Worm (Caenorhabditis elegans) whole organism, L2 larva: Measurements from ENCODE around the gene twk-16.

Experiments
- C34F6.9 ChIP-seq: fragments of 150-350 bp; optimal IDR thresholded peaks from 2 replicates; lab custom pipeline; 2014; ENCODE audit warnings: missing biosample characterization, missing genetic modification characterization
- F13H6.1 ChIP-seq: sonication (generic microtip); optimal IDR thresholded peaks from 2 replicates; lab custom pipeline; 2016; ENCODE audit warnings: missing genetic modification characterization, missing compliant biosample characterization
- Y55F3AM.14 ChIP-seq: fragments of 200-800 bp; sonication (Bioruptor generic); optimal IDR thresholded peaks from 2 replicates; lab custom pipeline; 2018; ENCODE audit warnings: mild to moderate bottlenecking, missing genetic modification characterization, missing compliant biosample characterization
- alr-1 ChIP-seq: fragments of 150-350 bp; optimal IDR thresholded peaks from 2 replicates; lab custom pipeline; 2014; ENCODE audit warnings: missing biosample characterization, missing genetic modification characterization
- aly-2 ChIP-seq: fragments of 150-350 bp; optimal IDR thresholded peaks from 2 replicates; lab custom pipeline; 2014; ENCODE audit warnings: missing biosample characterization, missing genetic modification characterization
- ama-1 ChIP-seq: fragments of 150-350 bp; optimal IDR thresholded peaks from 2 replicates; lab custom pipeline; 2018; ENCODE audit warnings: inconsistent platforms
- ceh-82 ChIP-seq: fragments of 150-350 bp; optimal IDR thresholded peaks from 2 replicates; lab custom pipeline; 2014; ENCODE audit warnings: missing biosample characterization, missing genetic modification characterization
- crh-2 ChIP-seq: sonication (generic microtip); optimal IDR thresholded peaks from 2 replicates; lab custom pipeline; 2017; ENCODE audit warnings: missing biosample characterization, missing genetic modification characterization
- dmd-4 ChIP-seq: sonication (generic microtip); optimal IDR thresholded peaks from 2 replicates; lab custom pipeline; 2017; ENCODE audit warnings: missing biosample characterization, missing genetic modification characterization
- egl-27 ChIP-seq: sonication (generic microtip); optimal IDR thresholded peaks from 3 replicates; lab custom pipeline; 2017; ENCODE audit warnings: missing biosample characterization, missing genetic modification reagents, missing genetic modification characterization
- elt-1 ChIP-seq: fragments of 150-350 bp; optimal IDR thresholded peaks from 2 replicates; lab custom pipeline; 2014; ENCODE audit warnings: missing biosample characterization, missing genetic modification characterization
- elt-3 ChIP-seq: sonication (generic microtip); optimal IDR thresholded peaks from 2 replicates; lab custom pipeline; 2017; ENCODE audit warnings: missing biosample characterization, missing genetic modification characterization
- fos-1 ChIP-seq: fragments of 150-350 bp; optimal IDR thresholded peaks from 2 replicates; lab custom pipeline; 2014; ENCODE audit warnings: missing biosample characterization, missing genetic modification characterization
- gmeb-1 ChIP-seq: fragments of 150-350 bp; optimal IDR thresholded peaks from 2 replicates; lab custom pipeline; 2014; ENCODE audit warnings: missing biosample characterization, missing genetic modification characterization
- lin-11 ChIP-seq: fragments of 150-350 bp; sonication (generic microtip); optimal IDR thresholded peaks from 2 replicates; lab custom pipeline; 2014; ENCODE audit warnings: missing biosample characterization, missing genetic modification characterization, inconsistent platforms, mixed read lengths
- lin-13 ChIP-seq: fragments of 150-350 bp; optimal IDR thresholded peaks from 2 replicates; lab custom pipeline; 2014; ENCODE audit warnings: missing biosample characterization, missing genetic modification reagents, missing genetic modification characterization
- lin-39 ChIP-seq: fragments of 150-350 bp; optimal IDR thresholded peaks from 2 replicates; lab custom pipeline; 2014; ENCODE audit warnings: missing biosample characterization, missing genetic modification reagents, missing genetic modification characterization
- lsy-2 ChIP-seq, 2 experiments: fragments of 150-350 bp in 1 of 2; sonication (generic microtip) in 1 of 2; optimal IDR thresholded peaks; 2 replicates each; lab custom pipeline; 2014 to 2017; ENCODE audit warnings: missing biosample characterization in 2 of 2, missing genetic modification characterization in 2 of 2
- mab-5 ChIP-seq: fragments of 150-350 bp; optimal IDR thresholded peaks from 2 replicates; lab custom pipeline; 2014; ENCODE audit warnings: missing biosample characterization, missing genetic modification characterization
- mbf-1 ChIP-seq: sonication (generic microtip); optimal IDR thresholded peaks from 2 replicates; lab custom pipeline; 2017; ENCODE audit warnings: missing biosample characterization, missing genetic modification characterization
- mdl-1 ChIP-seq, 2 experiments: fragments of 150-350 bp in 1 of 2; sonication (generic microtip) in 1 of 2; optimal IDR thresholded peaks; 2 replicates each; lab custom pipeline; 2017; ENCODE audit warnings: missing biosample characterization in 2 of 2, missing genetic modification characterization in 2 of 2
- nhr-10 ChIP-seq: sonication (generic microtip); optimal IDR thresholded peaks from 2 replicates; lab custom pipeline; 2017; ENCODE audit warnings: missing biosample characterization, missing genetic modification characterization
- nhr-11 ChIP-seq: fragments of 150-350 bp; optimal IDR thresholded peaks from 2 replicates; lab custom pipeline; 2014; ENCODE audit warnings: missing biosample characterization, missing genetic modification characterization
- nhr-129 ChIP-seq: fragments of 150-350 bp; optimal IDR thresholded peaks from 2 replicates; lab custom pipeline; 2014; ENCODE audit warnings: missing biosample characterization, missing genetic modification characterization
- nhr-21 ChIP-seq: fragments of 150-350 bp; optimal IDR thresholded peaks from 2 replicates; lab custom pipeline; 2014; ENCODE audit warnings: missing biosample characterization, missing genetic modification characterization
- nhr-23 ChIP-seq: fragments of 150-350 bp; optimal IDR thresholded peaks from 2 replicates; lab custom pipeline; 2014; ENCODE audit warnings: missing biosample characterization, missing genetic modification reagents, missing genetic modification characterization
- nhr-237 ChIP-seq: fragments of 150-350 bp; optimal IDR thresholded peaks from 2 replicates; lab custom pipeline; 2014; ENCODE audit warnings: missing biosample characterization, missing genetic modification characterization
- nhr-25 ChIP-seq: fragments of 150-350 bp; sonication (generic microtip); optimal IDR thresholded peaks from 3 replicates; lab custom pipeline; 2014; ENCODE audit warnings: missing biosample characterization, missing genetic modification characterization
- nhr-6 ChIP-seq: fragments of 150-350 bp; optimal IDR thresholded peaks from 2 replicates; lab custom pipeline; 2014; ENCODE audit warnings: missing biosample characterization, missing genetic modification characterization
- peb-1 ChIP-seq: fragments of 150-350 bp; optimal IDR thresholded peaks from 2 replicates; lab custom pipeline; 2014; ENCODE audit warnings: missing biosample characterization, missing genetic modification characterization
- sem-4 ChIP-seq: fragments of 150-350 bp; optimal IDR thresholded peaks from 2 replicates; lab custom pipeline; 2014; ENCODE audit warnings: missing biosample characterization, missing genetic modification reagents, missing genetic modification characterization
- skn-1 ChIP-seq: sonication (generic microtip); optimal IDR thresholded peaks from 2 replicates; lab custom pipeline; 2017; ENCODE audit warnings: missing biosample characterization, missing genetic modification characterization
- sma-3 ChIP-seq: sonication (generic microtip); optimal IDR thresholded peaks from 2 replicates; lab custom pipeline; 2016; ENCODE audit warnings: missing genetic modification reagents, missing genetic modification characterization, missing compliant biosample characterization
- sma-9 ChIP-seq, 2 experiments: fragments of 150-350 bp in 1 of 2; sonication (generic microtip) in 1 of 2; optimal IDR thresholded peaks; 2 replicates each; lab custom pipeline; 2014 to 2016; ENCODE audit warnings: missing genetic modification characterization in 2 of 2, mild to moderate bottlenecking in 1 of 2, missing biosample characterization in 1 of 2, missing compliant biosample characterization in 1 of 2, missing genetic modification reagents in 1 of 2, moderate library complexity in 1 of 2
- snpc-4 ChIP-seq: fragments of 150-350 bp; optimal IDR thresholded peaks from 2 replicates; lab custom pipeline; 2014; ENCODE audit warnings: missing biosample characterization, missing genetic modification characterization
- unc-39 ChIP-seq: fragments of 150-350 bp; optimal IDR thresholded peaks from 2 replicates; lab custom pipeline; 2014; ENCODE audit warnings: missing biosample characterization, missing genetic modification characterization
- unc-55 ChIP-seq: fragments of 150-350 bp; sonication (generic microtip); optimal IDR thresholded peaks from 3 replicates; lab custom pipeline; 2014; ENCODE audit warnings: missing biosample characterization, missing genetic modification reagents, missing genetic modification characterization
- unc-62 ChIP-seq: fragments of 150-350 bp; optimal IDR thresholded peaks from 2 replicates; lab custom pipeline; 2014; ENCODE audit warnings: missing biosample characterization, missing genetic modification reagents, missing genetic modification characterization
- zag-1 ChIP-seq: fragments of 150-350 bp; optimal IDR thresholded peaks from 2 replicates; lab custom pipeline; 2014; ENCODE audit warnings: missing biosample characterization, missing genetic modification characterization
- ztf-1 ChIP-seq: fragments of 200-800 bp; sonication (Bioruptor generic); conservative IDR thresholded peaks from 2 replicates; pipeline ENCODE4 v1.3.6; 2022; ENCODE audit warnings: missing genetic modification characterization, missing compliant biosample characterization
- ztf-11 ChIP-seq: sonication (generic microtip); optimal IDR thresholded peaks from 2 replicates; lab custom pipeline; 2017; ENCODE audit warnings: missing biosample characterization, missing genetic modification characterization
- ztf-4 ChIP-seq: fragments of 150-350 bp; optimal IDR thresholded peaks from 2 replicates; lab custom pipeline; 2014; ENCODE audit warnings: missing biosample characterization, missing genetic modification characterization

The twk-16 gene

DNA sequence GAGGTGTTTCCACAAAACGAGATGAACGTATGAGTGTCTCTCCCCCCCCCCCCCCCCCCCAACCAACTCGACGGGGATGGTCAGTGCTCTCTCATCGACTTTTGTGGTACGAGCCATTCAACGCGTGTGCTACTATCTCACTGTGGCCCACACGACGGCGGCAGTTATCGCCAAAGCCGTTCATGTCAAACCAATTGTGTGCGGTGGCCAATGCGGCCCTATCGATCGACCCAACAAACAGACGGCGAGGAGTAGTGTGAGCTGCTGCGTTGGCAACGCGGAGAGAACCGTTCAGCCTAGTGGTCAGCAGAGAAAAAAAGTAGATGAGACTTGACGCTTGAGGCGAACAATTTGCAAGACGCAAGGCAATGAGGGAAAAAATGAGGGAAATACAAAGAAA is 21.9 kb downstream of the twk-16 start:
- no peak for TF ChIP-seq alr-1
- TF ChIP-seq egl-27: no peak
- no peak for TF ChIP-seq Y55F3AM.14
- TF ChIP-seq ztf-4 (tag; lab: Kevin White, UChicago): no peak
- TF ChIP-seq C34F6.9 (tag; lab: Kevin White, UChicago): peak; percentile 31
- no peak for TF ChIP-seq skn-1
- peak; percentile 22 for TF ChIP-seq nhr-129 (tag; lab: Kevin White, UChicago)
- TF ChIP-seq crh-2: peak; percentile 52
- no peak for TF ChIP-seq mbf-1 (tag; lab: Kevin White, UChicago)
- no peak for TF ChIP-seq nhr-237 (tag; lab: Kevin White, UChicago)
- no peak for TF ChIP-seq sma-9 (GFP tag; optimal IDR thresholded peaks at IDR 0.05; lab: Kevin White, UChicago)
- no peak for TF ChIP-seq sma-9 (tag; optimal IDR thresholded peaks at IDR 0.05; lab: Kevin White, UChicago)
- no peak for TF ChIP-seq aly-2 (tag; lab: Kevin White, UChicago)
- TF ChIP-seq nhr-21: no peak
- no peak for TF ChIP-seq mab-5
- no peak for TF ChIP-seq lin-13 (GFP tag; lab: Kevin White, UChicago)
- TF ChIP-seq gmeb-1 (tag; lab: Kevin White, UChicago): no peak
- TF ChIP-seq lin-11 (tag; lab: Kevin White, UChicago): peak; percentile 20
- TF ChIP-seq lsy-2 (tag; optimal IDR thresholded peaks at IDR 0.05; lab: Kevin White, UChicago): peak in 1 of 2 experiments; percentile 17
- TF ChIP-seq fos-1 (tag; lab: Kevin White, UChicago): peak; percentile 15
- TF ChIP-seq lin-39 (tag; lab: Kevin White, UChicago): no peak
- no peak for TF ChIP-seq ama-1
- TF ChIP-seq unc-55 (GFP tag; lab: Kevin White, UChicago): no peak
- TF ChIP-seq dmd-4: no peak
- TF ChIP-seq sma-3 (GFP tag; lab: Kevin White, UChicago): no peak
- no peak for TF ChIP-seq nhr-25 (tag; lab: Kevin White, UChicago)
- TF ChIP-seq nhr-23 (tag; lab: Kevin White, UChicago): no peak

DNA sequence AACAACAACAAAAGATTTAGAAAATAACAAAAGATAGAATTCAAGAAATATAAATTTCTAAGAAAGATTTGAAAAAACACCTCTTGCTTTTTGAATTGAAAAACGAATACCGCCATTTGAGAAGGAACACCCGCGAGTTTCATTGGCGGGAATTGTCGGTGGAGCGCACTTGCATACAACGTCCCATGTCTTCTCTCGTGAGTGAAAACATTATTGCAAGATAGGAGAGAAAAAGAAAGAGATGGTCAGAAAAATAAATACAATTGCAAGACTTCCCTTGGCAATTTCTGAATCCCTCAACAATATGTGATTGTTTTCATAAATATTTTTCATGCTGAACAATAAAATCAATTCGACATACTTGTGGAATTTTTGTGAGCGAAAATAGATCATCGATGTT is 25.2 kb downstream of the twk-16 start, which contains the start of gene K10B3.5:
K10B3.5 (minus strand) TSS at position 343 of the 400 bp plus-strand sequence.
- TF ChIP-seq mbf-1 (tag; lab: Kevin White, UChicago): no peak
- TF ChIP-seq gmeb-1 (tag; lab: Kevin White, UChicago): peak; percentile 61
- TF ChIP-seq ceh-82: no peak
- TF ChIP-seq unc-39: no peak
- peak; percentile 51 for TF ChIP-seq lin-13 (GFP tag; lab: Kevin White, UChicago)
- TF ChIP-seq ztf-4 (tag; lab: Kevin White, UChicago): no peak
- TF ChIP-seq dmd-4: no peak
- peak; percentile 55 for TF ChIP-seq F13H6.1 (tag; lab: Kevin White, UChicago)
- no peak for TF ChIP-seq unc-62
- TF ChIP-seq mab-5: no peak
- no peak for TF ChIP-seq elt-3 (tag; lab: Kevin White, UChicago)
- TF ChIP-seq nhr-129 (tag; lab: Kevin White, UChicago): peak; percentile 72
- TF ChIP-seq ztf-1 (GFP tag; lab: Robert Waterston, UW): no peak
- TF ChIP-seq nhr-23 (tag; lab: Kevin White, UChicago): no peak
- peak; percentile 15 for TF ChIP-seq lin-11 (tag; lab: Kevin White, UChicago)
- TF ChIP-seq nhr-25 (tag; lab: Kevin White, UChicago): peak; percentile 74
- no peak for TF ChIP-seq snpc-4 (tag; lab: Kevin White, UChicago)
- TF ChIP-seq unc-55 (GFP tag; lab: Kevin White, UChicago): peak; percentile 62
- TF ChIP-seq zag-1 (tag; lab: Kevin White, UChicago): no peak
- no peak for TF ChIP-seq nhr-10 (tag; lab: Kevin White, UChicago)
- no peak for TF ChIP-seq Y55F3AM.14
- TF ChIP-seq sem-4 (tag; lab: Kevin White, UChicago): peak; percentile 75
- TF ChIP-seq C34F6.9 (tag; lab: Kevin White, UChicago): peak; percentile 91
- peak; percentile 71 for TF ChIP-seq crh-2
- TF ChIP-seq elt-1 (tag; lab: Kevin White, UChicago): no peak
- no peak for TF ChIP-seq ztf-11
- TF ChIP-seq sma-3 (GFP tag; lab: Kevin White, UChicago): peak; percentile 44
- no peak for TF ChIP-seq nhr-11 (tag; lab: Kevin White, UChicago)
- TF ChIP-seq fos-1 (tag; lab: Kevin White, UChicago): peak; percentile 54
- TF ChIP-seq nhr-237 (tag; lab: Kevin White, UChicago): no peak
- peak in 1 of 2 experiments; percentile 74 for TF ChIP-seq lsy-2 (tag; optimal IDR thresholded peaks at IDR 0.05; lab: Kevin White, UChicago)
- no peak for TF ChIP-seq aly-2 (tag; lab: Kevin White, UChicago)
- peak; percentile 46 for TF ChIP-seq nhr-21
- TF ChIP-seq nhr-6 (tag; lab: Kevin White, UChicago): peak; percentile 1
- TF ChIP-seq mdl-1 (tag; optimal IDR thresholded peaks at IDR 0.05; lab: Kevin White, UChicago): peak in 1 of 2 experiments; percentile 1
- no peak for TF ChIP-seq sma-9 (GFP tag; optimal IDR thresholded peaks at IDR 0.05; lab: Kevin White, UChicago)
- no peak for TF ChIP-seq sma-9 (tag; optimal IDR thresholded peaks at IDR 0.05; lab: Kevin White, UChicago)
- TF ChIP-seq peb-1 (tag; lab: Kevin White, UChicago): no peak
- TF ChIP-seq, all 48 proteins: peak for 16
